Worm (Caenorhabditis elegans): ENCODE measurements around the gene C46H3.2.
"Not testable (repeated sequence)": the region's sequence is repeated elsewhere in the genome, so short reads cannot be mapped to it uniquely, and the experiment has no call there.

The C46H3.2 gene

DNA sequence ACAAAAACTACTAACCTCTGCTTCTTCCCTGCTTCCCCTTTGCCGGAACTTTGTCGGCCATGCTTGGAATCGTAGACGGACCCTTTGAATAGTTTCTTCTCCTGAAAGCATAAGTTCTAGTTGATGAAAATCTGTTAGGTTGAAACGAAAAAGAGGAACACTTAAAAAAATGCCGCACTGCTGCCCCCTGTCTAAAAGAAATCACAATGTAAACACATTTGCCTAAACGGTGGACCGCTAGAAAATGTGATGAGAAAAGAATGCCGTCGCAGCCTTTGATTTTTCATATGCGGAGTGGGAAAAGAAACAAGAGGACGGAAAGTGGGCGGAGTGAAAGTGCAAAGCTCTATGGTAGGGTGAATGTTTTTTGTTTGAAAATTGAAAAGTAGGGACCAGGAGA lies 24.5 kb downstream of the C46H3.2 start, which contains the start of gene T13G4.7:
TSS of gene T13G4.7 (minus strand) at position 101 of the 400 bp plus-strand sequence.
- no peak for TF ChIP-seq madf-10 (tag; optimal IDR thresholded peaks at IDR 0.05)
- no peak for TF ChIP-seq egl-44 (GFP tag; IDR thresholded peaks at IDR 0.05)
- TF ChIP-seq let-607 (tag; optimal IDR thresholded peaks at IDR 0.05), result no peak
- no peak for TF ChIP-seq ZK185.1 (tag; optimal IDR thresholded peaks at IDR 0.05; ENCODE audit: poor library complexity, severe bottlenecking)
- TF ChIP-seq K11D2.4 (GFP tag; IDR thresholded peaks at IDR 0.05), result no peak
- no peak for TF ChIP-seq ccch-3 (GFP tag; optimal IDR thresholded peaks at IDR 0.05)
- TF ChIP-seq nhr-179 (tag; optimal IDR thresholded peaks at IDR 0.05), result no peak
- TF ChIP-seq nfya-2 (GFP tag; IDR thresholded peaks at IDR 0.05), result no peak
- TF ChIP-seq lin-54 (GFP tag; optimal IDR thresholded peaks at IDR 0.05), result no peak
- no peak for TF ChIP-seq ztf-3 (GFP tag; optimal IDR thresholded peaks at IDR 0.05)
- TF ChIP-seq madf-8 (GFP tag; conservative IDR thresholded peaks at IDR 0.05), result no peak
- no peak for TF ChIP-seq T26A5.8 (tag; optimal IDR thresholded peaks at IDR 0.05)
- no peak for TF ChIP-seq C17E4.6 (GFP tag; IDR thresholded peaks at IDR 0.05)
- TF ChIP-seq rec-8 (tag; optimal IDR thresholded peaks at IDR 0.05), result no peak
- TF ChIP-seq ama-1 (optimal IDR thresholded peaks at IDR 0.05), result no peak
- TF ChIP-seq ama-1 (GFP tag; optimal IDR thresholded peaks at IDR 0.05), result no peak
- TF ChIP-seq tbp1 (GFP tag; optimal IDR thresholded peaks at IDR 0.05), result no peak
- no peak for TF ChIP-seq Y53F4B.3 (GFP tag; IDR thresholded peaks at IDR 0.05)
- no peak for TF ChIP-seq lin-35 (GFP tag; optimal IDR thresholded peaks at IDR 0.05)
- no peak for TF ChIP-seq mxl-1 (tag; optimal IDR thresholded peaks at IDR 0.05)

DNA sequence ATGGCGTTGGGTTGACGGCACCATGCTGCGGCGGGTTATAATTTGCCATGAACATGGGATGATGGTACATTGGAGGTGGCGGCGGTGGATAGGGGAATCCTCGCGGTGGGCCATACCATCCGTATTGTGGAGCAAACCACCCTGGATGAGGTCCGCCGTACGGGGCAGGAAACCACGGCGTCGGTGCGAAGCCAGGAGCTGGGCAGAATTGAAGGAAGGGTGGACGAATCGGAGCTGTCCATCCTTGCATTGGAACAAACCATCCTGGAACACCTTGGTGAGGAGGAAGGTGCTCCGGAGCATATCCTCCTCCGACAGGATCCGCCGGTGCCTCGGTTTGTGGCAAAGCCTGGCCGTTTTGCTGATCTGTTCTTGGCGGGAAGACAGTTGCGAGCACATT lies 27.9 kb downstream of the C46H3.2 start:
- 0 out of 2 replicates have a peak, but pooled peaks have one; percentile 44 for TF ChIP-seq sea-2 (GFP tag; IDR thresholded peaks at IDR 0.05)
- 0 out of 2 replicates have a peak, but pooled peaks have one; percentile 12 for TF ChIP-seq dox-1 (GFP tag; IDR thresholded peaks at IDR 0.05)
- no peak for TF ChIP-seq egl-18 (GFP tag; IDR thresholded peaks at IDR 0.05)
- peak; percentile 86 for TF ChIP-seq zfh-2 (GFP tag; conservative IDR thresholded peaks at IDR 0.05)
- TF ChIP-seq athp-1 (tag; optimal IDR thresholded peaks at IDR 0.05), result no peak
- TF ChIP-seq egrh-3 (GFP tag; IDR thresholded peaks at IDR 0.05), result 0 out of 2 replicates have a peak, but pooled peaks have one; percentile 48

DNA sequence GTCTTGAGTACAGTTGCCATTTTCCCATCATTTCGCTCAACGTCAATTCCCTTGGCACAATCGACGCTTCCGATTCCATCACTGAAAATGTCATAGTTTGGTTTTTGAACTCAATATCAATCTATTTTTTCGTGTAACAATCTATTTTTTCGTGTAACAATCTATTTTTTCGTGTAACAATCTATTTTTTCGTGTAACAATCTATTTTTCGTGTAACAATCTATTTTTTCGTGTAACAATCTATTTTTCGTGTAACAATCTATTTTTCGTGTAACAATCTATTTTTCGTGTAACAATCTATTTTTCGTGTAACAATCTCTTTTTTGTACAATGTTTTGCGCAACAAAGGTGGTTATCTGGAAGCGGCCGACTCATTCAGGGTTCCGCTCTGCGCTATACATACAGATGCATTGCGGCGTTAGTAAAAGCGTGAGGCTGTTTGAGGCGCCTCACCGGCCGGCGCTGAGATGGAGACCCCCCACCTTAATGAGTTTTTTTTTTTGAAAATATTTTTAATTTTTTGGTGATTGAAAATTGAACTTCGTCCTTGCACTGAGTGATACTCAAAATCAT lies 35.3 kb downstream of the C46H3.2 start:
- TF ChIP-seq Y53F4B.3 (GFP tag; IDR thresholded peaks at IDR 0.05) (peak; percentile 91; the same call in 1 of the 2 replicates), egrh-3 (GFP tag; IDR thresholded peaks at IDR 0.05) (peak; percentile 82), snpc-4 (tag; optimal IDR thresholded peaks at IDR 0.05) (peak in 1 of 4 experiments; percentile 80)
- TF ChIP-seq snpc-4 (GFP tag; optimal IDR thresholded peaks at IDR 0.05), result not testable (repeated sequence)

DNA sequence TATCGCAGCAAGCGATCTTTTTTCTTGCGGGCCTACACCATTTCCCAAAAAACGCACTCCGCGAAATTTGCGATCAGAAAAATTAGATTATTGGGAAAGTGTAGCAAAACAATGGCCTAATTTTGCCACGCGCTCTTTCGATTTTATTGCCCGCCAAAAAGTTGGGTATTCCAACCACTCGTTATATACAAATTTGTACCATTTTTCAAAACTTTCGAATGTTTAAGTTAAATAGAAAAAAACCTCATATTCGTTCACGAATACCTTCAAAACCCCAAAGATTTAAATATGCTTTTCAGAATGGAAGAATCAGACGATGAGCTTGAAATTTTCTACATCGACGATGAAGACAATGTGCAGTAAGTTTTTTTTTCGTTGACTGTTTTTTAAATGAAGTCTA lies 37.7 kb downstream of the C46H3.2 start, which contains the start of gene T13G4.1:
TSS of gene T13G4.1 (plus strand) at position 301 of the 400 bp plus-strand sequence.
- TF ChIP-seq D2030.7 (GFP tag; IDR thresholded peaks at IDR 0.05) (no peak), B0035.1 (tag; optimal IDR thresholded peaks at IDR 0.05) (no peak), hmg-1.2 (GFP tag; IDR thresholded peaks at IDR 0.05) (no peak), tlf-1 (GFP tag; optimal IDR thresholded peaks at IDR 0.05) (no peak), Y79H2A.3 (GFP tag; conservative IDR thresholded peaks at IDR 0.05) (no peak), nhr-27 (tag; optimal IDR thresholded peaks at IDR 0.05) (no peak), nhr-120 (GFP tag; IDR thresholded peaks at IDR 0.05) (no peak), repo-1 (tag; optimal IDR thresholded peaks at IDR 0.05) (no peak), sea-2 (GFP tag; IDR thresholded peaks at IDR 0.05) (no peak), madf-10 (tag; optimal IDR thresholded peaks at IDR 0.05) (no peak), dpl-1 (GFP tag; optimal IDR thresholded peaks at IDR 0.05) (no peak)

Data from whole organism, young adult.